Fruit fly (Drosophila melanogaster): ENCODE data around the gene Reepl1.

The Reepl1 gene

DNA sequence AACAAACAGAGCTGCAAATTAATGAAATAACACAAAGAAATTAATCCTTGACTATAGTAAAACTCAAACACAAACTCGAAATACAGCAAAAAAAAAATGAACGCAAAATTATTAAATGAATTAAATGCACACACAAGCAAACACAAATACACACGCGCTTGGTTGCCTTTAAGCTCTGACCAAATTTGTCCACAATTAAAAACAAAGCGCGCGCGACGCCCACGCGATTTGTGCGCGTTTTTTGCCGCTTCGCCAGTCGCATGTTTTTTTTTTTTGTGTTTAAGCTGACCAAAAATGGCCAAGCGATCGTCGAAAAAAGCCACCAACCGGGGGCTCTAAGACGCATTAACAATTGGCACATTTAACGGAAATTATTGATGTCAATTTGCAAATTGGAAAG lies 29.2 kb upstream of the Reepl1 start:
- TF ChIP-seq CG9705 (GFP tag; optimal IDR thresholded peaks at IDR 0.05) (no peak), Sp1 (GFP tag; optimal IDR thresholded peaks at IDR 0.05) (no peak), HLH106 (tag; optimal IDR thresholded peaks at IDR 0.05) (no peak), Mio (GFP tag; optimal IDR thresholded peaks at IDR 0.05) (no peak), h (GFP tag; optimal IDR thresholded peaks at IDR 0.05) (no peak), Hr78 (GFP tag; optimal IDR thresholded peaks at IDR 0.05) (no peak), psq (GFP tag; optimal IDR thresholded peaks at IDR 0.05) (no peak), GATAd (GFP tag; optimal IDR thresholded peaks at IDR 0.05) (no peak), woc (GFP tag; optimal IDR thresholded peaks at IDR 0.05) (no peak), dl (GFP tag; optimal IDR thresholded peaks at IDR 0.05; ENCODE audit: insufficient read depth in 1 of 2, partially characterized antibody in 2 of 2) (no peak), Abd-B (GFP tag; optimal IDR thresholded peaks at IDR 0.05) (no peak), OdsH (GFP tag; optimal IDR thresholded peaks at IDR 0.05) (no peak), Hr83 (GFP tag; optimal IDR thresholded peaks at IDR 0.05; ENCODE audit: poor library complexity, severe bottlenecking) (no peak), dmrt93B (GFP tag; optimal IDR thresholded peaks at IDR 0.05) (no peak), tai (GFP tag; optimal IDR thresholded peaks at IDR 0.05) (no peak), Jra (GFP tag; optimal IDR thresholded peaks at IDR 0.05) (no peak), jim (GFP tag; optimal IDR thresholded peaks at IDR 0.05) (no peak)

DNA sequence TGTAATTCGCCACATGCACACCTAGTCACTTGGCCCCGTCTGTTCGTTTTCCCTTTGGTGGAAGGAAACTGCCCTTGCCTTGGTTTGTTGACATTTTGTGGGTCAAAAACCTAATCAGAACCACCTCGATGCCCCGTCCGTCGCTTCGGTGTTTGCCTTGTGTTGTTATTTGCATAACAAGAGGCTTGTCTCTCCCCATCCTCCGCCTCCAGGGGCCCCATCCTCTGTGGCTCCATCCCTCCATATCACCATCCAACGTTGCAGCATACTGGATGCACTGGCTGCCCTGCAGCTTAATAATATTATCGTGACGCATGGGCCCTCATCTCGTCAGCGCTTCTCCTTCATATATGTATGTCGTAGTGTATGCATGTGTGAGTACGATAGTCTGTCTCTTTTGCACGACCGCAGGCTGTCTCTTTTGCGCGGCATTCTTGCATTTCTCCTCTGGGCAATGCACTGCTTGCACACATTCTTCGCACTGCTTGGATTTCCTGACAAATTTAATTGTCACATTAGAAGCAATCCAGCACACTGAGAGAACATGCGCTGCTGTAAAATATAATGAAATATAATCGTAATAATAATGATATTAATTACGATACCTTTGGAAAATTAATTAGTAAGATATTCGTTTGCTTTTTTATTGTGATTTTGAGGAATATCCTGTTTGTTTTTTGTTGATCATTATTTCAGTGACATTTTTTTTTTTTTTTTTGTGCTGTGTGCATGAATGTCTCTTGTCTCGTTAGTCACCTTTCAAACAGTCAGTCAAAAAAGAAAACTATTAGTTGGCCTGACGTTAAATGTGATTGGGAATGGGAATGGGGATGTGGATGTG lies 28.2 kb upstream of the Reepl1 start:
- TF ChIP-seq CG9705 (GFP tag; optimal IDR thresholded peaks at IDR 0.05) (no peak), Dfd (GFP tag; optimal IDR thresholded peaks at IDR 0.05) (no peak), GATAd (GFP tag; optimal IDR thresholded peaks at IDR 0.05) (no peak), Dif (GFP tag; optimal IDR thresholded peaks at IDR 0.05; ENCODE audit: partially characterized antibody) (no peak), psq (GFP tag; optimal IDR thresholded peaks at IDR 0.05) (peak; percentile 2), h (GFP tag; optimal IDR thresholded peaks at IDR 0.05) (no peak), Rel (GFP tag; optimal IDR thresholded peaks at IDR 0.05) (no peak), Rel (tag; optimal IDR thresholded peaks at IDR 0.05) (no peak), pan (optimal IDR thresholded peaks at IDR 0.05) (no peak), br (GFP tag; optimal IDR thresholded peaks at IDR 0.05) (no peak), Myc (optimal IDR thresholded peaks at IDR 0.05) (no peak), Jra (GFP tag; optimal IDR thresholded peaks at IDR 0.05) (peak; percentile 18)

DNA sequence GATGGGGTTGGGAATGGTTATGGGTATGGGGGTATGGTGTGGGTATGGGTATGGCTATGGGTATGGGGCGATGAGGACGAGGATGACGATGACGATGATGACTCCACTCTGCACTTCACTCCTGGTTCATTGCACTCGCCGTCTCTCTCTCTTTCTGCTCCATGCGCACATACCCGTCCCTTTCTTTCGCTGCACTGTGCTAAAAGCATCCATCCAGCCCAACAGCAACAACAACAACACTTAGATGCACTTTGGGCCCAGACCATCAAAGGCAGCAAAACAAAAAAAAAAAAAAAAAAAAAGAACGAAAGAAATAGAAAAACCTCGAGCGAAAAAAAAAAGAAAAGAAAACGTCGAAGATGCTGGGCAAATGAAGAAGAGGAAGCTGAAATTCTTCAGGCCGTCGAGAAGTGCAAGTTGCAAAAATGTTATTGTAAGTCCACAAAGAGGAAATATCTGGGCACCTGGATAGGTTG lies 27.5 kb upstream of the Reepl1 start:
- TF ChIP-seq OdsH (GFP tag; optimal IDR thresholded peaks at IDR 0.05): no peak
- TF ChIP-seq woc (GFP tag; optimal IDR thresholded peaks at IDR 0.05): no peak
- TF ChIP-seq ey (GFP tag; optimal IDR thresholded peaks at IDR 0.05): no peak
- TF ChIP-seq Dfd (GFP tag; optimal IDR thresholded peaks at IDR 0.05): no peak
- TF ChIP-seq lola (GFP tag; optimal IDR thresholded peaks at IDR 0.05): no peak
- TF ChIP-seq Dif (GFP tag; optimal IDR thresholded peaks at IDR 0.05; ENCODE audit: partially characterized antibody): no peak

DNA sequence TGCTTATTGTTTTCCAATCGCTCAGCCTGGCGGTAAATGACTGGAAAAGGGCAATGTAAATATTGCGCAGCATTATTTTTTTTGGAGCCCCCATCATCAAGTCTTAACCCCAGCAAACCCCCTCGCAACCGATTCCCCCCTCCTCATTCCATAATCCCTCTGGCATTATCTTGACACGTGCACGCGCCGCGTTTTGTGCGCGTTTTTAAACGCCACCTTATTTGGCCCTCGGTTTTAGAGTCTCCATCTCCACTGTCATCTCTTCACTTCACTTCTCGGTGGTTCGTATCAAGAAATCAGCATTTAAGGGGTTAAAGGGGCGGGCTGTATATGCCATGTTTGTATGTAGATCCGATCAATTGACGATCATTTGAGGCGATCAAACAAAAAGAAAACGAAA lies 25.6 kb upstream of the Reepl1 start:
- no peak for TF ChIP-seq jim (GFP tag; optimal IDR thresholded peaks at IDR 0.05)
- TF ChIP-seq Dif (GFP tag; optimal IDR thresholded peaks at IDR 0.05; ENCODE audit: partially characterized antibody): no peak
- TF ChIP-seq foxo (GFP tag; optimal IDR thresholded peaks at IDR 0.05): no peak

DNA sequence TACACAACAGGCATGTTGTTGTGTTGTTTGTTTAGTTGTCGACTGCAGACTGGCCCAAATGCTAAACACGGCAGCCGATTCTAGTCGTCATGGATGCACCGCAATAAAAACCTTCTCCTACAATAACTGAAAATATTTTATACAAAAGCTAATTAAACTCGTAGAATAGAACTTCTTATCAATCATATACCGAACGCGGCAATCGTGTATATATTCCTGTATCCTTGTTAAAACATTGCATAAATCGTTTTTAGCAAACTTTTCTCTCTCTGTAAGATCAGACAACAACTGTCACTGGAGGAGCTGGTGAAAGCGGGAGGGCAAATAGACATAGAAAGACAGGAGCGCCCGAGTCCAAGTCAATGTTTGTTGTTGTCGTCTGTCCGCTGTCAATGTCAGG lies 23.8 kb upstream of the Reepl1 start:
- TF ChIP-seq CG9705 (GFP tag; optimal IDR thresholded peaks at IDR 0.05) (no peak), foxo (GFP tag; optimal IDR thresholded peaks at IDR 0.05) (peak in 1 of 2 experiments; percentile 17)

DNA sequence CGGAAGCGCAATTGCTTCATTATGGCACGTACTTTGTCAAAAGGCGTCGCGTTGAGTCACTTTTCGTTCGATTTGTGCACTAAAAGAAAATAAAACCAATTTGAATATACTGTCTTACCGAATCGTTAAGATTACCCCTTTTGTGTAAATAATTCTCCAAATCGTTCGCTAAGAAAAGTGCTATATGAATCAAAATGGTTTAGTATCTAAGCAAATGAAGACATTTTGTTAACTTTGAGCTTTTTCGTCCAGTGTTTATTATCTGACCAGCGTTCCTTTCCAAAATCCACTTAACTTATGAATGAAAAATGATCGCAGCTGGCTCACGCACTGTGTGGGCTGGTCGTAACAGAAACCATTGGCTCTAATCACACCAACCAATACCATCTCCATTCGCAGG lies 22.4 kb upstream of the Reepl1 start:
- TF ChIP-seq ey (GFP tag; optimal IDR thresholded peaks at IDR 0.05): peak; percentile 58
- TF ChIP-seq brk (GFP tag; optimal IDR thresholded peaks at IDR 0.05): no peak
- peak; percentile 39 for TF ChIP-seq fru (GFP tag; optimal IDR thresholded peaks at IDR 0.05)
- TF ChIP-seq psq (GFP tag; optimal IDR thresholded peaks at IDR 0.05): peak; percentile 25
- peak in 1 of 2 experiments; percentile 64 for TF ChIP-seq foxo (GFP tag; optimal IDR thresholded peaks at IDR 0.05)
- TF ChIP-seq br (GFP tag; optimal IDR thresholded peaks at IDR 0.05): peak; percentile 27
- peak; percentile 48 for TF ChIP-seq HLH106 (tag; optimal IDR thresholded peaks at IDR 0.05)
- peak; percentile 27 for TF ChIP-seq OdsH (GFP tag; optimal IDR thresholded peaks at IDR 0.05)
- peak; percentile 66 for TF ChIP-seq h (GFP tag; optimal IDR thresholded peaks at IDR 0.05)
- peak; percentile 73 for TF ChIP-seq rgr (GFP tag; optimal IDR thresholded peaks at IDR 0.05)
- TF ChIP-seq Vsx2 (GFP tag; optimal IDR thresholded peaks at IDR 0.05; ENCODE audit: partially characterized antibody): no peak
- TF ChIP-seq Hnf4 (GFP tag; optimal IDR thresholded peaks at IDR 0.05): peak; percentile 20
- no peak for TF ChIP-seq Dfd (GFP tag; optimal IDR thresholded peaks at IDR 0.05)
- TF ChIP-seq Sp1 (GFP tag; optimal IDR thresholded peaks at IDR 0.05): peak; percentile 30

All from whole organism, wandering third instar larva.